Worm (Caenorhabditis elegans): Measurements from ENCODE around the gene clec-119.

clec-119 gene

ce11 chrII:1237845-1238244 lies 17.9 kb upstream of the clec-119 start:
- TF ChIP-seq mes-2 (tag; optimal IDR thresholded peaks at IDR 0.05; ENCODE audit: poor library complexity, severe bottlenecking) = no peak
- TF ChIP-seq arid-1 (GFP tag; conservative IDR thresholded peaks at IDR 0.05) = peak; percentile 69
- peak; percentile 71 for TF ChIP-seq ctbp-1 (GFP tag; IDR thresholded peaks at IDR 0.05)
- TF ChIP-seq ceh-32 (tag; optimal IDR thresholded peaks at IDR 0.05; ENCODE audit: poor library complexity) = no peak
- no peak for TF ChIP-seq nhr-76 (tag; optimal IDR thresholded peaks at IDR 0.05)
- peak; percentile 60 for TF ChIP-seq hlh-30 (tag; optimal IDR thresholded peaks at IDR 0.05; ENCODE audit: insufficient read depth)
- peak; percentile 65 for TF ChIP-seq mxl-3 (GFP tag; optimal IDR thresholded peaks at IDR 0.05)
- no peak for TF ChIP-seq R02D3.7 (tag; optimal IDR thresholded peaks at IDR 0.05)
- TF ChIP-seq vab-7 (GFP tag; IDR thresholded peaks at IDR 0.05) = peak; percentile 44; the same call in 1 of the 2 replicates
- peak; percentile 37; the same call in 1 of the 2 replicates for TF ChIP-seq nhr-41 (GFP tag; IDR thresholded peaks at IDR 0.05)
- peak; percentile 58 for TF ChIP-seq F37D6.2 (tag; optimal IDR thresholded peaks at IDR 0.05)
- TF ChIP-seq ceh-28 (tag; optimal IDR thresholded peaks at IDR 0.05) = no peak
- peak; percentile 43; the same call in 1 of the 2 replicates for TF ChIP-seq lin-29 (GFP tag; IDR thresholded peaks at IDR 0.05)
- 0 out of 2 replicates have a peak, but pooled peaks have one; percentile 7 for TF ChIP-seq nhr-42 (GFP tag; IDR thresholded peaks at IDR 0.05)
- no peak for TF ChIP-seq saeg-2 (GFP tag; IDR thresholded peaks at IDR 0.05)
- TF ChIP-seq egl-27 (tag; optimal IDR thresholded peaks at IDR 0.05) = no peak
- TF ChIP-seq hif-1 (tag; optimal IDR thresholded peaks at IDR 0.05) = peak in 1 of 2 experiments; percentile 64
- TF ChIP-seq dmd-6 (GFP tag; IDR thresholded peaks at IDR 0.05) = peak; percentile 29; the same call in 1 of the 2 replicates
- TF ChIP-seq hmg-1.1 (GFP tag; IDR thresholded peaks at IDR 0.05) = peak; percentile 76
- peak; percentile 89 for TF ChIP-seq hlh-11 (tag; optimal IDR thresholded peaks at IDR 0.05)
- 0 out of 4 replicates have a peak, but pooled peaks of 1 of the 2 experiments have one; percentile 18 for TF ChIP-seq madf-5 (GFP tag; IDR thresholded peaks at IDR 0.05)
- TF ChIP-seq nhr-237 (tag; optimal IDR thresholded peaks at IDR 0.05) = no peak
- peak; percentile 61 for TF ChIP-seq aha-1 (tag)
- peak; percentile 39 for TF ChIP-seq spr-1 (tag; optimal IDR thresholded peaks at IDR 0.05)
- TF ChIP-seq nhr-48 (tag; optimal IDR thresholded peaks at IDR 0.05) = peak; percentile 49
- peak; percentile 70 for TF ChIP-seq pha-4 (GFP tag; IDR thresholded peaks at IDR 0.05)
- no peak for TF ChIP-seq pha-4 (tag; optimal IDR thresholded peaks at IDR 0.05)
- TF ChIP-seq sdz-12 (GFP tag; optimal IDR thresholded peaks at IDR 0.05) = no peak
- peak; percentile 89 for TF ChIP-seq egl-43 (GFP tag; IDR thresholded peaks at IDR 0.05)
- TF ChIP-seq mep-1 (tag; optimal IDR thresholded peaks at IDR 0.05) = peak; percentile 50
- peak; percentile 99 for TF ChIP-seq madf-9 (GFP tag; conservative IDR thresholded peaks at IDR 0.05)
- 0 out of 2 replicates have a peak, but pooled peaks have one; percentile 20 for TF ChIP-seq php-3 (GFP tag; IDR thresholded peaks at IDR 0.05)
- TF ChIP-seq spr-3 (GFP tag; optimal IDR thresholded peaks at IDR 0.05) = peak; percentile 58
- TF ChIP-seq daf-19 (GFP tag; conservative IDR thresholded peaks at IDR 0.05) = no peak
- TF ChIP-seq ceh-44 (GFP tag; IDR thresholded peaks at IDR 0.05) = no peak
- no peak for TF ChIP-seq nhr-25 (tag; optimal IDR thresholded peaks at IDR 0.05; ENCODE audit: borderline replicate concordance, insufficient read depth)
- TF ChIP-seq set-16 (GFP tag; IDR thresholded peaks at IDR 0.05) = peak; percentile 100
- peak; percentile 53 for TF ChIP-seq nhr-102 (tag; optimal IDR thresholded peaks at IDR 0.05)
- TF ChIP-seq snpc-1.2 (GFP tag; IDR thresholded peaks at IDR 0.05) = no peak
- peak in 1 of 2 experiments; percentile 12 for TF ChIP-seq daf-16 (GFP tag; optimal IDR thresholded peaks at IDR 0.05)
- peak; percentile 66 for TF ChIP-seq daf-16 (tag; optimal IDR thresholded peaks at IDR 0.05)
- TF ChIP-seq dve-1 (tag; optimal IDR thresholded peaks at IDR 0.05; ENCODE audit: insufficient read depth) = peak; percentile 8
- TF ChIP-seq mdl-1 (tag; optimal IDR thresholded peaks at IDR 0.05) = peak; percentile 55 to 72
- peak; percentile 55 for TF ChIP-seq rbr-2 (tag; optimal IDR thresholded peaks at IDR 0.05)
- TF ChIP-seq nhr-28 (tag; optimal IDR thresholded peaks at IDR 0.05) = peak; percentile 47
- TF ChIP-seq unc-62 (GFP tag; optimal IDR thresholded peaks at IDR 0.05 in 1 of 2) = peak in 1 of 2 experiments; percentile 99
- no peak for TF ChIP-seq unc-62 (tag; optimal IDR thresholded peaks at IDR 0.05)
- peak; percentile 22; the same call in 1 of the 2 replicates for TF ChIP-seq lin-38 (GFP tag; IDR thresholded peaks at IDR 0.05)
